Worm (Caenorhabditis elegans) whole organism, L1 larva: Measurements from ENCODE around the gene lin-66.
A peak's percentile ranks its signal among the peaks of the same experiment; 100 is the strongest.

Source experiments
- C04F5.9 ChIP-seq: sonication (generic microtip); optimal IDR thresholded peaks from 2 replicates; lab custom pipeline; 2016; ENCODE audit warnings: missing genetic modification characterization, missing compliant biosample characterization
- C16A3.4 ChIP-seq: fragments of 150-350 bp; optimal IDR thresholded peaks from 2 replicates; lab custom pipeline; 2014; ENCODE audit warnings: missing biosample characterization, missing genetic modification characterization
- F16B12.6 ChIP-seq: fragments of 150-350 bp; optimal IDR thresholded peaks from 2 replicates; lab custom pipeline; 2014; ENCODE audit warnings: missing biosample characterization, missing genetic modification characterization
- aha-1 ChIP-seq: fragments of 150-350 bp; optimal IDR thresholded peaks from 2 replicates; lab custom pipeline; 2014; ENCODE audit warnings: missing biosample characterization, missing genetic modification characterization
- aly-2 ChIP-seq: fragments of 150-350 bp; optimal IDR thresholded peaks from 2 replicates; lab custom pipeline; 2014; ENCODE audit warnings: missing biosample characterization, missing genetic modification characterization
- blmp-1 ChIP-seq: fragments of 150-350 bp; optimal IDR thresholded peaks from 2 replicates; lab custom pipeline; 2014; ENCODE audit warnings: missing biosample characterization, missing genetic modification characterization
- ceh-63 ChIP-seq: fragments of 200-800 bp; sonication (Bioruptor generic); optimal IDR thresholded peaks from 2 replicates; lab custom pipeline; 2018; ENCODE audit warnings: mild to moderate bottlenecking, missing genetic modification characterization, missing compliant biosample characterization
- ceh-82 ChIP-seq, 3 experiments: fragments of 150-350 bp in 1 of 3; sonication (generic microtip) in 2 of 3; optimal IDR thresholded peaks; 2 replicates each; lab custom pipeline; 2014 to 2017; ENCODE audit warnings: missing biosample characterization in 3 of 3, missing genetic modification characterization in 3 of 3
- ces-1 ChIP-seq: fragments of 150-350 bp; optimal IDR thresholded peaks from 2 replicates; lab custom pipeline; 2014; ENCODE audit warnings: missing biosample characterization, missing genetic modification reagents, missing genetic modification characterization
- dpl-1 ChIP-seq, 3 experiments: fragments of 150-350 bp in 2 of 3; sonication (generic microtip) in 1 of 3; optimal IDR thresholded peaks; 2 replicates each; lab custom pipeline; 2014 to 2017; ENCODE audit warnings: missing biosample characterization in 3 of 3, missing genetic modification characterization in 3 of 3, missing genetic modification reagents in 3 of 3
- dsc-1 ChIP-seq: sonication (generic microtip); optimal IDR thresholded peaks from 2 replicates; lab custom pipeline; 2016; ENCODE audit warnings: mild to moderate bottlenecking, missing genetic modification characterization, missing compliant biosample characterization
- efl-1 ChIP-seq, 4 experiments: fragments of 150-350 bp; optimal IDR thresholded peaks in 3 of 4; peaks in 1 of 4; 1 replicate in 1 of 4; 2 replicates in 3 of 4; lab custom pipeline; 2014; ENCODE audit warnings: missing biosample characterization in 2 of 4, missing genetic modification characterization in 2 of 4, missing genetic modification reagents in 2 of 4
- egl-13 ChIP-seq: sonication (generic microtip); optimal IDR thresholded peaks from 2 replicates; lab custom pipeline; 2016; ENCODE audit warnings: missing genotype, missing genetic modification reagents, missing genetic modification characterization, missing compliant biosample characterization
- egl-27 ChIP-seq, 2 experiments: fragments of 150-350 bp in 1 of 2; sonication (generic microtip); optimal IDR thresholded peaks; 3 replicates each; lab custom pipeline; 2017 to 2018; ENCODE audit warnings: missing biosample characterization in 2 of 2, missing genetic modification characterization in 2 of 2, missing genetic modification reagents in 2 of 2
- elt-2 ChIP-seq: sonication (generic microtip); optimal IDR thresholded peaks from 2 replicates; lab custom pipeline; 2016; ENCODE audit warnings: missing genetic modification characterization, mild to moderate bottlenecking, inconsistent platforms, missing compliant biosample characterization, missing genetic modification reagents
- ets-5 ChIP-seq: fragments of 200-800 bp; sonication (Bioruptor generic); IDR thresholded peaks from 2 replicates; pipeline ENCODE4 v1.3.6; 2022; ENCODE audit warnings: missing genetic modification characterization, missing compliant biosample characterization
- fkh-8 ChIP-seq: sonication (generic microtip); optimal IDR thresholded peaks from 2 replicates; lab custom pipeline; 2016; ENCODE audit warnings: mild to moderate bottlenecking, missing genetic modification characterization, missing compliant biosample characterization
- hlh-17 ChIP-seq: fragments of 200-800 bp; sonication (Bioruptor generic); optimal IDR thresholded peaks from 2 replicates; lab custom pipeline; 2018; ENCODE audit warnings: missing genetic modification characterization, mild to moderate bottlenecking, missing compliant biosample characterization, moderate library complexity, borderline replicate concordance
- hlh-4 ChIP-seq: sonication (generic microtip); optimal IDR thresholded peaks from 2 replicates; lab custom pipeline; 2016; ENCODE audit warnings: mild to moderate bottlenecking, missing genetic modification characterization, missing compliant biosample characterization
- irx-1 ChIP-seq: sonication (generic microtip); optimal IDR thresholded peaks from 2 replicates; lab custom pipeline; 2016; ENCODE audit warnings: missing genetic modification characterization, missing compliant biosample characterization
- jun-1 ChIP-seq: fragments of 150-350 bp; optimal IDR thresholded peaks from 2 replicates; lab custom pipeline; 2014; ENCODE audit warnings: missing biosample characterization, missing genetic modification reagents, missing genetic modification characterization
- lin-14 ChIP-seq: fragments of 200-800 bp; sonication (Bioruptor generic); optimal IDR thresholded peaks from 2 replicates; lab custom pipeline; 2018; ENCODE audit warnings: mild to moderate bottlenecking, missing genetic modification characterization, moderate library complexity, missing compliant biosample characterization
- lin-35 ChIP-seq, 2 experiments: fragments of 150-350 bp; optimal IDR thresholded peaks; 2 replicates each; lab custom pipeline; 2014; ENCODE audit warnings: missing biosample characterization in 2 of 2, missing genetic modification characterization in 2 of 2, missing genetic modification reagents in 2 of 2
- lin-39 ChIP-seq: fragments of 150-350 bp; optimal IDR thresholded peaks from 2 replicates; lab custom pipeline; 2014; ENCODE audit warnings: missing biosample characterization, missing genetic modification reagents, missing genetic modification characterization
- lir-3 ChIP-seq: sonication (generic microtip); optimal IDR thresholded peaks from 2 replicates; lab custom pipeline; 2016; ENCODE audit warnings: mild to moderate bottlenecking, missing genetic modification characterization, moderate library complexity, missing compliant biosample characterization; ENCODE audit not compliant: poor library complexity
- lsy-2 ChIP-seq, 2 experiments: fragments of 150-350 bp; optimal IDR thresholded peaks; 2 replicates each; lab custom pipeline; 2014; ENCODE audit warnings: missing biosample characterization in 2 of 2, missing genetic modification characterization in 2 of 2
- mab-9 ChIP-seq: fragments of 200-800 bp; sonication (Bioruptor generic); IDR thresholded peaks from 2 replicates; pipeline ENCODE4 v1.3.6; 2022; ENCODE audit warnings: missing genetic modification reagents, missing genetic modification characterization, missing compliant biosample characterization
- mdl-1 ChIP-seq, 2 experiments: fragments of 150-350 bp; optimal IDR thresholded peaks; 2 replicates each; lab custom pipeline; 2014 to 2017; ENCODE audit warnings: missing biosample characterization in 2 of 2, missing genetic modification characterization in 2 of 2, inconsistent platforms in 1 of 2
- nhr-12 ChIP-seq: sonication (generic microtip); optimal IDR thresholded peaks from 2 replicates; lab custom pipeline; 2017; ENCODE audit warnings: missing biosample characterization, missing genetic modification characterization
- nhr-19 ChIP-seq: fragments of 200-800 bp; sonication (Bioruptor generic); conservative IDR thresholded peaks from 2 replicates; pipeline ENCODE4 v1.3.6; 2022; ENCODE audit warnings: missing genetic modification characterization, missing compliant biosample characterization
- nhr-237 ChIP-seq: fragments of 150-350 bp; optimal IDR thresholded peaks from 2 replicates; lab custom pipeline; 2014; ENCODE audit warnings: missing biosample characterization, missing genetic modification characterization
- nhr-71 ChIP-seq: sonication (generic microtip); optimal IDR thresholded peaks from 2 replicates; lab custom pipeline; 2016; ENCODE audit warnings: mild to moderate bottlenecking, missing genetic modification characterization, moderate library complexity, missing compliant biosample characterization
- nhr-77 ChIP-seq: fragments of 150-350 bp; optimal IDR thresholded peaks from 2 replicates; lab custom pipeline; 2014; ENCODE audit warnings: missing biosample characterization, missing genetic modification characterization
- nhr-85 ChIP-seq: sonication (generic microtip); peaks from one replicate; lab custom pipeline; 2016; ENCODE audit warnings: missing genetic modification characterization, inconsistent platforms, missing compliant biosample characterization
- pag-3 ChIP-seq: sonication (generic microtip); optimal IDR thresholded peaks from 2 replicates; lab custom pipeline; 2017; ENCODE audit warnings: missing genetic modification characterization, mild to moderate bottlenecking, missing compliant biosample characterization, antibody characterized with exemption, borderline replicate concordance; ENCODE audit not compliant: insufficient read depth
- pax-3 ChIP-seq: fragments of 200-800 bp; sonication (Bioruptor generic); optimal IDR thresholded peaks from 2 replicates; lab custom pipeline; 2018; ENCODE audit warnings: mild to moderate bottlenecking, missing genetic modification characterization, moderate library complexity, missing compliant biosample characterization
- pqm-1 ChIP-seq: sonication (generic microtip); optimal IDR thresholded peaks from 3 replicates; lab custom pipeline; 2017; ENCODE audit warnings: missing biosample characterization, missing genetic modification characterization
- rnt-1 ChIP-seq: sonication (generic microtip); optimal IDR thresholded peaks from 2 replicates; lab custom pipeline; 2016; ENCODE audit warnings: mild to moderate bottlenecking, missing genetic modification characterization, moderate library complexity, missing compliant biosample characterization
- skn-1 ChIP-seq: fragments of 150-350 bp; optimal IDR thresholded peaks from 2 replicates; lab custom pipeline; 2014; ENCODE audit warnings: missing biosample characterization, missing genetic modification characterization
- snpc-4 ChIP-seq: fragments of 150-350 bp; optimal IDR thresholded peaks from 2 replicates; lab custom pipeline; 2014; ENCODE audit warnings: missing biosample characterization, missing genetic modification characterization
- sup-37 ChIP-seq: fragments of 200-800 bp; sonication (Bioruptor generic); optimal IDR thresholded peaks from 2 replicates; lab custom pipeline; 2018; ENCODE audit warnings: mild to moderate bottlenecking, missing genetic modification characterization, missing compliant biosample characterization
- swsn-7 ChIP-seq: sonication (generic microtip); optimal IDR thresholded peaks from 2 replicates; lab custom pipeline; 2016; ENCODE audit warnings: missing genetic modification characterization, missing compliant biosample characterization
- tbx-2 ChIP-seq: sonication (generic microtip); optimal IDR thresholded peaks from 2 replicates; lab custom pipeline; 2016; ENCODE audit warnings: missing genetic modification characterization, missing compliant biosample characterization
- tlp-1 ChIP-seq: fragments of 150-350 bp; optimal IDR thresholded peaks from 2 replicates; lab custom pipeline; 2014; ENCODE audit warnings: missing biosample characterization, missing genetic modification characterization
- unc-130 ChIP-seq: fragments of 150-350 bp; optimal IDR thresholded peaks from 2 replicates; lab custom pipeline; 2017; ENCODE audit warnings: missing biosample characterization, missing genetic modification characterization, inconsistent platforms
- unc-30 ChIP-seq: sonication (generic microtip); optimal IDR thresholded peaks from 2 replicates; lab custom pipeline; 2017; ENCODE audit warnings: missing biosample characterization, missing genetic modification characterization
- unc-98 ChIP-seq: fragments of 200-800 bp; sonication (Bioruptor generic); IDR thresholded peaks from 2 replicates; pipeline ENCODE4 v1.3.6; 2022; ENCODE audit warnings: missing genetic modification characterization, missing compliant biosample characterization
- vab-15 ChIP-seq: sonication (generic microtip); optimal IDR thresholded peaks from 2 replicates; lab custom pipeline; 2017; ENCODE audit warnings: missing genotype, mild to moderate bottlenecking, missing genetic modification characterization, missing compliant biosample characterization
- xbp-1 ChIP-seq: sonication (generic microtip); optimal IDR thresholded peaks from 2 replicates; lab custom pipeline; 2016; ENCODE audit warnings: missing genetic modification characterization, missing compliant biosample characterization
- zip-4 ChIP-seq: fragments of 200-800 bp; sonication (Bioruptor generic); optimal IDR thresholded peaks from 2 replicates; lab custom pipeline; 2018; ENCODE audit warnings: mild to moderate bottlenecking, missing genetic modification characterization, moderate library complexity, missing compliant biosample characterization
- ztf-11 ChIP-seq, 2 experiments: sonication (generic microtip); optimal IDR thresholded peaks; 2 replicates each; lab custom pipeline; 2016 to 2017; ENCODE audit warnings: missing genetic modification characterization in 2 of 2, missing biosample characterization in 1 of 2, missing compliant biosample characterization in 1 of 2
- ztf-4 ChIP-seq: fragments of 150-350 bp; optimal IDR thresholded peaks from 2 replicates; lab custom pipeline; 2014; ENCODE audit warnings: missing biosample characterization, missing genetic modification characterization

lin-66 gene

DNA sequence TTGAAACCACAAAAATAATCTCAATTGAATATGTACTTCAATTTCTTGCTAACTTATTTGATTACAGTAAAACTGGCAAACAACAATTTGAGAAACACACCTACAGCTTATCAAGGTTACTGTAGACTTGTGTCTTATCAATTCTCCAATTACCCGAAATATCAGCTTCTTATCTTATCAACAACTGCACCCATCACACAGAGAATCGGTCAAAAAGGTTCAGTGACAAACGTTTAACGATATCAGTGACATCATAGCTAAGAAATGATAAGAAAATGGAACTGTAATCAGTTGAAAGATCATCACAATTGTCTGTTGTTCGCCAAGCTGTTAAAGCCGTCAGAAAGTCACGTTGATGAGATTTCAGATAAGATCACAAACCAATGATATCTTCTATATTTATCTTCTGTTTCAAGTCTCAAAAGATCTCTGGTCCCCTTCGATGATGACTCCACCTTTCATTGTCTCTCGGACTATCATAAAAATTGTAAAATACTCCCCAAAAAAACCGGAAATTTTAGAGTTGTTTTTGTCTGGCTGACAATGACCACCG is 31.4 kb downstream of the lin-66 start (continued):
- no peak for TF ChIP-seq ets-5 (GFP tag; lab: Robert Waterston, UW)
- TF ChIP-seq egl-13: no peak
- peak; percentile 63 for TF ChIP-seq nhr-19
- TF ChIP-seq aly-2 (tag; lab: Kevin White, UChicago): no peak
- TF ChIP-seq ceh-82 (tag; optimal IDR thresholded peaks at IDR 0.05; lab: Kevin White, UChicago): no peak
- TF ChIP-seq xbp-1 (tag; lab: Kevin White, UChicago): no peak
- no peak for TF ChIP-seq snpc-4 (tag; lab: Kevin White, UChicago)
- no peak for TF ChIP-seq unc-98
- TF ChIP-seq nhr-77 (tag; lab: Kevin White, UChicago): peak; percentile 14
- TF ChIP-seq nhr-237 (tag; lab: Kevin White, UChicago): no peak
- peak; percentile 77 for TF ChIP-seq nhr-71 (tag; lab: Kevin White, UChicago)
- TF ChIP-seq rnt-1 (tag; lab: Kevin White, UChicago): no peak
- TF ChIP-seq egl-27 (tag; optimal IDR thresholded peaks at IDR 0.05; lab: Kevin White, UChicago): peak in 1 of 2 experiments; percentile 53
- TF ChIP-seq zip-4 (GFP tag; lab: Kevin White, UChicago): no peak
- TF ChIP-seq efl-1 (optimal IDR thresholded peaks at IDR 0.05; lab: Kevin White, UChicago): no peak
- peak in 1 of 2 experiments; percentile 89 for TF ChIP-seq efl-1 (GFP tag; optimal IDR thresholded peaks at IDR 0.05 in 1 of 2; lab: Kevin White, UChicago)
- TF ChIP-seq C04F5.9: no peak
- TF ChIP-seq pag-3 (tag; lab: Kevin White, UChicago): no peak
- no peak for TF ChIP-seq irx-1
- TF ChIP-seq C16A3.4 (tag; lab: Kevin White, UChicago): no peak
- TF ChIP-seq tlp-1 (tag; lab: Kevin White, UChicago): peak; percentile 90
- TF ChIP-seq nhr-85 (tag; lab: Kevin White, UChicago): peak; percentile 83
- TF ChIP-seq lin-14 (GFP tag; lab: Kevin White, UChicago): no peak
- peak; percentile 64 for TF ChIP-seq pax-3 (tag; lab: Kevin White, UChicago)
- TF ChIP-seq blmp-1: peak; percentile 17
- TF ChIP-seq nhr-12 (tag; lab: Kevin White, UChicago): no peak
- TF ChIP-seq pqm-1 (tag; lab: Kevin White, UChicago): peak; percentile 100
- TF ChIP-seq jun-1 (tag; lab: Kevin White, UChicago): peak; percentile 93
- no peak for TF ChIP-seq skn-1
- TF ChIP-seq mab-9 (GFP tag; lab: Robert Waterston, UW): no peak
- no peak for TF ChIP-seq unc-130 (tag; lab: Kevin White, UChicago)
- no peak for TF ChIP-seq dsc-1 (tag; lab: Kevin White, UChicago)
- no peak for TF ChIP-seq sup-37 (GFP tag; lab: Kevin White, UChicago)
- no peak for TF ChIP-seq ztf-11 (tag; optimal IDR thresholded peaks at IDR 0.05; lab: Kevin White, UChicago)
- no peak for TF ChIP-seq ceh-63
- TF ChIP-seq F16B12.6 (tag; lab: Kevin White, UChicago): no peak
- peak; percentile 21 for TF ChIP-seq tbx-2 (tag; lab: Kevin White, UChicago)
- no peak for TF ChIP-seq lir-3 (tag; lab: Kevin White, UChicago)
- TF ChIP-seq lsy-2 (tag; optimal IDR thresholded peaks at IDR 0.05; lab: Kevin White, UChicago): peak; percentile 48 to 91
- peak in 1 of 3 experiments; percentile 22 for TF ChIP-seq dpl-1 (GFP tag; optimal IDR thresholded peaks at IDR 0.05; lab: Kevin White, UChicago)
- TF ChIP-seq unc-30: no peak
- no peak for TF ChIP-seq ztf-4 (tag; lab: Kevin White, UChicago)
- no peak for TF ChIP-seq hlh-4 (tag; lab: Kevin White, UChicago)
- peak; percentile 100 for TF ChIP-seq elt-2 (tag; lab: Kevin White, UChicago)
- no peak for TF ChIP-seq aha-1 (tag; lab: Kevin White, UChicago)
- no peak for TF ChIP-seq vab-15
- TF ChIP-seq lin-39: no peak
- peak in 1 of 2 experiments; percentile 75 for TF ChIP-seq lin-35 (GFP tag; optimal IDR thresholded peaks at IDR 0.05; lab: Kevin White, UChicago)
- no peak for TF ChIP-seq hlh-17 (GFP tag; lab: Kevin White, UChicago)
- TF ChIP-seq mdl-1 (tag; optimal IDR thresholded peaks at IDR 0.05; lab: Kevin White, UChicago): peak in 1 of 2 experiments; percentile 37
- no peak for TF ChIP-seq swsn-7 (tag; lab: Kevin White, UChicago)
- TF ChIP-seq ces-1 (GFP tag; lab: Kevin White, UChicago): no peak
- no peak for TF ChIP-seq fkh-8 (tag; lab: Kevin White, UChicago)
